Fruit fly (Drosophila melanogaster): Measurements from ENCODE around the gene CG1146.

Gene CG1146

dm6 chr3L:2489438-2489837, 834 bp downstream of the CG1146 start (continued):
- TF ChIP-seq Deaf1 (tag; optimal IDR thresholded peaks at IDR 0.05) (no peak), Ets97D (GFP tag; optimal IDR thresholded peaks at IDR 0.05) (no peak), nmo (GFP tag; optimal IDR thresholded peaks at IDR 0.05) (no peak), Nf-YB (GFP tag; optimal IDR thresholded peaks at IDR 0.05) (no peak), wdn (GFP tag; IDR thresholded peaks at IDR 0.05) (no peak), gem (tag; optimal IDR thresholded peaks at IDR 0.05) (peak; percentile 50), mam (GFP tag; optimal IDR thresholded peaks at IDR 0.05) (no peak), row (GFP tag; IDR thresholded peaks at IDR 0.05) (no peak), dmrt99B (tag; optimal IDR thresholded peaks at IDR 0.05) (peak; percentile 51), CG32772 (GFP tag; IDR thresholded peaks at IDR 0.05) (no peak), jing (GFP tag; optimal IDR thresholded peaks at IDR 0.05) (no peak), NfI (GFP tag; optimal IDR thresholded peaks at IDR 0.05) (no peak), stc (GFP tag; IDR thresholded peaks at IDR 0.05) (no peak), CG7839 (tag; optimal IDR thresholded peaks at IDR 0.05) (peak; percentile 4), Dbx (GFP tag; IDR thresholded peaks at IDR 0.05) (no peak), Xrp1 (GFP tag; IDR thresholded peaks at IDR 0.05) (peak; percentile 68), en (GFP tag; optimal IDR thresholded peaks at IDR 0.05) (no peak), E2f1 (GFP tag; IDR thresholded peaks at IDR 0.05) (no peak), jigr1 (GFP tag; IDR thresholded peaks at IDR 0.05) (no peak), CG11696 (GFP tag; IDR thresholded peaks at IDR 0.05) (0 out of 2 replicates have a peak, but pooled peaks have one; percentile 17), Med (GFP tag) (peak; percentile 94), Spps (tag; optimal IDR thresholded peaks at IDR 0.05) (no peak), jumu (GFP tag; optimal IDR thresholded peaks at IDR 0.05) (no peak), BEAF-32 (GFP tag; optimal IDR thresholded peaks at IDR 0.05) (no peak), sens-2 (GFP tag; IDR thresholded peaks at IDR 0.05) (peak; percentile 11; the same call in 1 of the 2 replicates), wor (GFP tag; IDR thresholded peaks at IDR 0.05) (no peak), CG30020 (tag; optimal IDR thresholded peaks at IDR 0.05) (no peak), tgo (GFP tag; IDR thresholded peaks at IDR 0.05) (no peak), dpn (GFP tag; optimal IDR thresholded peaks at IDR 0.05) (peak in 1 of 2 experiments; percentile 15), CG11560 (tag; IDR thresholded peaks at IDR 0.05) (no peak), Gsc (GFP tag; IDR thresholded peaks at IDR 0.05) (no peak), lmd (GFP tag; IDR thresholded peaks at IDR 0.05) (no peak), nau (GFP tag; optimal IDR thresholded peaks at IDR 0.05) (peak; percentile 72), knrl (GFP tag; IDR thresholded peaks at IDR 0.05; ENCODE audit: partially characterized antibody) (no peak), CG7928 (GFP tag; optimal IDR thresholded peaks at IDR 0.05) (no peak), Hr51 (GFP tag; optimal IDR thresholded peaks at IDR 0.05) (peak in 1 of 2 experiments; percentile 16), amos (GFP tag; IDR thresholded peaks at IDR 0.05; ENCODE audit: partially characterized antibody) (no peak), Nf-YC (tag; optimal IDR thresholded peaks at IDR 0.05) (no peak), CG17568 (GFP tag; optimal IDR thresholded peaks at IDR 0.05) (peak; percentile 54), CG4730 (GFP tag; IDR thresholded peaks at IDR 0.05) (no peak), bigmax (GFP tag; optimal IDR thresholded peaks at IDR 0.05) (no peak), hth (optimal IDR thresholded peaks at IDR 0.05) (no peak), ATbp (GFP tag; optimal IDR thresholded peaks at IDR 0.05) (peak; percentile 86), dan (GFP tag; IDR thresholded peaks at IDR 0.05) (no peak), CG2678 (tag; optimal IDR thresholded peaks at IDR 0.05) (peak; percentile 65), unc-4 (GFP tag; IDR thresholded peaks at IDR 0.05; ENCODE audit: partially characterized antibody) (no peak), kah (GFP tag; optimal IDR thresholded peaks at IDR 0.05) (peak; percentile 36), org-1 (GFP tag; optimal IDR thresholded peaks at IDR 0.05) (no peak), H15 (GFP tag; IDR thresholded peaks at IDR 0.05) (no peak), slou (GFP tag; optimal IDR thresholded peaks at IDR 0.05) (no peak), CG6272 (GFP tag; IDR thresholded peaks at IDR 0.05) (no peak), Optix (GFP tag; IDR thresholded peaks at IDR 0.05) (no peak)
